Fruit fly (Drosophila melanogaster) whole organism, embryonic: ENCODE data around the gene CG11550.

ENCODE experiments used
- Abd-B ChIP-seq: fragments of 200-800 bp; sonication (Bioruptor generic); optimal IDR thresholded peaks from 2 replicates; lab custom pipeline; 2018; ENCODE audit warnings: missing biosample characterization, mild to moderate bottlenecking, missing genetic modification characterization, moderate library complexity
- Bgb ChIP-seq: fragments of 200-800 bp; sonication (Bioruptor generic); IDR thresholded peaks from 2 replicates; pipeline ENCODE4 v1.3.6; 2022; ENCODE audit warnings: missing biosample characterization, missing genetic modification characterization; ENCODE audit not compliant: partially characterized antibody
- CG12219 ChIP-seq: fragments of 200-800 bp; sonication (Bioruptor generic); optimal IDR thresholded peaks from 3 replicates; lab custom pipeline; 2018; ENCODE audit warnings: missing biosample characterization, mild to moderate bottlenecking, missing genetic modification characterization
- CG14710 ChIP-seq: fragments of 200-800 bp; sonication (Bioruptor generic); optimal IDR thresholded peaks from 3 replicates; lab custom pipeline; 2019; ENCODE audit warnings: missing biosample characterization, mild to moderate bottlenecking, missing genetic modification characterization, moderate library complexity
- CG16813 ChIP-seq: fragments of 200-800 bp; sonication (Bioruptor generic); IDR thresholded peaks from 3 replicates; pipeline ENCODE4 v1.3.6; 2022; ENCODE audit warnings: missing biosample characterization, missing genetic modification characterization; ENCODE audit not compliant: partially characterized antibody
- CG18262 ChIP-seq: fragments of 200-800 bp; optimal IDR thresholded peaks from 3 replicates; lab custom pipeline; 2019; ENCODE audit warnings: missing biosample characterization, mild to moderate bottlenecking, missing genetic modification characterization, moderate library complexity
- CG30403 ChIP-seq: fragments of 200-800 bp; sonication (Bioruptor generic); optimal IDR thresholded peaks from 3 replicates; lab custom pipeline; 2016; ENCODE audit warnings: missing biosample characterization, missing genetic modification characterization
- CG3281 ChIP-seq: fragments of 200-800 bp; sonication (Bioruptor generic); optimal IDR thresholded peaks from 3 replicates; lab custom pipeline; 2017; ENCODE audit warnings: missing biosample characterization, mild to moderate bottlenecking, missing genetic modification characterization
- CG4424 ChIP-seq: fragments of 200-800 bp; sonication (Bioruptor generic); optimal IDR thresholded peaks from 3 replicates; lab custom pipeline; 2016; ENCODE audit warnings: missing biosample characterization, missing genetic modification characterization
- CG4820 ChIP-seq: fragments of 200-800 bp; sonication (Bioruptor generic); optimal IDR thresholded peaks from 3 replicates; lab custom pipeline; 2016; ENCODE audit warnings: missing biosample characterization, missing genetic modification characterization
- CG6689 ChIP-seq: fragments of 200-800 bp; sonication (Bioruptor generic); IDR thresholded peaks from 2 replicates; pipeline ENCODE4 v1.3.6; 2022; ENCODE audit warnings: missing biosample characterization, missing genetic modification characterization
- CG6765 ChIP-seq: fragments of 200-800 bp; sonication (Bioruptor generic); optimal IDR thresholded peaks from 3 replicates; lab custom pipeline; 2017; ENCODE audit warnings: missing biosample characterization, mild to moderate bottlenecking, missing genetic modification characterization
- CG6854 ChIP-seq: fragments of 200-800 bp; sonication (Bioruptor generic); optimal IDR thresholded peaks from 3 replicates; lab custom pipeline; 2017; ENCODE audit warnings: missing biosample characterization, mild to moderate bottlenecking, missing genetic modification characterization
- CG7556 ChIP-seq: fragments of 200-800 bp; sonication (Bioruptor generic); optimal IDR thresholded peaks from 2 replicates; lab custom pipeline; 2017; ENCODE audit warnings: missing biosample characterization, mild to moderate bottlenecking, missing genetic modification characterization
- CG9215 ChIP-seq: fragments of 200-800 bp; sonication (Bioruptor generic); IDR thresholded peaks from 2 replicates; pipeline ENCODE4 v1.3.6; 2022; ENCODE audit warnings: missing biosample characterization, missing genetic modification characterization
- Chrac-16 ChIP-seq: fragments of 200-800 bp; sonication (Bioruptor generic); optimal IDR thresholded peaks from 3 replicates; lab custom pipeline; 2016; ENCODE audit warnings: missing biosample characterization, missing genetic modification characterization
- CoRest ChIP-seq: fragments of 200-800 bp; sonication (Bioruptor generic); optimal IDR thresholded peaks from 3 replicates; lab custom pipeline; 2018; ENCODE audit warnings: missing biosample characterization, mild to moderate bottlenecking, missing genetic modification characterization, moderate library complexity
- CrebB ChIP-seq: fragments of 200-800 bp; sonication (Bioruptor generic); optimal IDR thresholded peaks from 3 replicates; lab custom pipeline; 2018; ENCODE audit warnings: missing biosample characterization, mild to moderate bottlenecking, missing genetic modification characterization
- D19A ChIP-seq: fragments of 200-800 bp; optimal IDR thresholded peaks from 3 replicates; lab custom pipeline; 2019; ENCODE audit warnings: missing biosample characterization, mild to moderate bottlenecking, missing genetic modification characterization, moderate library complexity
- Drgx ChIP-seq: fragments of 200-800 bp; sonication (Bioruptor generic); IDR thresholded peaks from 2 replicates; pipeline ENCODE4 v1.3.6; 2022; ENCODE audit warnings: missing biosample characterization, missing genetic modification characterization
- Eip74EF ChIP-seq, 2 experiments: fragments of 200-800 bp in 1 of 2; fragments of >200 bp in 1 of 2; sonication (Bioruptor generic) in 1 of 2; optimal IDR thresholded peaks; 2 replicates each; lab custom pipeline; 2017 to 2019; ENCODE audit warnings: missing biosample characterization in 2 of 2, missing genetic modification characterization in 2 of 2, mild to moderate bottlenecking in 1 of 2, moderate library complexity in 1 of 2
- Ets65A ChIP-seq: fragments of 200-800 bp; sonication (Bioruptor generic); peaks from one replicate; lab custom pipeline; 2016; ENCODE audit warnings: missing biosample characterization, missing genetic modification characterization
- Jarid2 ChIP-seq: fragments of 200-800 bp; sonication (Bioruptor generic); optimal IDR thresholded peaks from 3 replicates; lab custom pipeline; 2017; ENCODE audit warnings: mild to moderate bottlenecking, missing biosample characterization, missing genetic modification reagents, missing genetic modification characterization
- Mes4 ChIP-seq: fragments of 200-800 bp; sonication (Bioruptor generic); optimal IDR thresholded peaks from 2 replicates; lab custom pipeline; 2016; ENCODE audit warnings: missing biosample characterization, missing genetic modification characterization
- Mrtf ChIP-seq: fragments of 200-800 bp; sonication (Bioruptor generic); IDR thresholded peaks from 3 replicates; pipeline ENCODE4 v1.3.6; 2022; ENCODE audit warnings: missing biosample characterization, missing genetic modification characterization
- NfI ChIP-seq: fragments of 200-800 bp; sonication (Bioruptor generic); optimal IDR thresholded peaks from 3 replicates; lab custom pipeline; 2018; ENCODE audit warnings: missing biosample characterization, mild to moderate bottlenecking, missing genetic modification characterization, moderate library complexity
- Xbp1 ChIP-seq: fragments of 200-800 bp; sonication (Bioruptor generic); optimal IDR thresholded peaks from 3 replicates; lab custom pipeline; 2016; ENCODE audit warnings: missing biosample characterization, mild to moderate bottlenecking, missing genetic modification characterization
- YL-1 ChIP-seq: fragments of 200-800 bp; sonication (Bioruptor generic); optimal IDR thresholded peaks from 3 replicates; lab custom pipeline; 2017; ENCODE audit warnings: missing biosample characterization, mild to moderate bottlenecking, missing genetic modification characterization
- caup ChIP-seq: fragments of 200-800 bp; sonication (Bioruptor generic); optimal IDR thresholded peaks from 3 replicates; lab custom pipeline; 2017; ENCODE audit warnings: missing biosample characterization, mild to moderate bottlenecking, missing genetic modification characterization, moderate library complexity; ENCODE audit not compliant: severe bottlenecking
- chinmo ChIP-seq: fragments of 200-800 bp; sonication (Bioruptor generic); IDR thresholded peaks from 4 replicates; pipeline ENCODE4 v1.3.6; 2022; ENCODE audit warnings: missing biosample characterization, missing genetic modification characterization; ENCODE audit not compliant: partially characterized antibody
- ci ChIP-seq: fragments of 200-800 bp; sonication (Bioruptor generic); IDR thresholded peaks from 3 replicates; pipeline ENCODE4 v1.3.6; 2022; ENCODE audit warnings: missing biosample characterization, missing genetic modification characterization
- dan ChIP-seq: fragments of 200-800 bp; sonication (Bioruptor generic); IDR thresholded peaks from 2 replicates; pipeline ENCODE4 v1.3.6; 2022; ENCODE audit warnings: missing biosample characterization, missing genetic modification characterization
- dmrt11E ChIP-seq: fragments of 200-800 bp; sonication (Bioruptor generic); optimal IDR thresholded peaks from 3 replicates; lab custom pipeline; 2018; ENCODE audit warnings: missing biosample characterization, mild to moderate bottlenecking, missing genetic modification characterization, moderate library complexity
- esg ChIP-seq: fragments of 200-800 bp; sonication (Bioruptor generic); conservative IDR thresholded peaks from 2 replicates; pipeline ENCODE4 v1.3.6; 2022; ENCODE audit warnings: missing biosample characterization, missing genetic modification characterization
- ham ChIP-seq: fragments of 200-800 bp; sonication (Bioruptor generic); IDR thresholded peaks from 2 replicates; pipeline ENCODE4 v1.3.6; 2022; ENCODE audit warnings: missing biosample characterization, missing genetic modification characterization
- jing ChIP-seq: fragments of 200-800 bp; sonication (Bioruptor generic); optimal IDR thresholded peaks from 2 replicates; lab custom pipeline; 2018; ENCODE audit warnings: missing biosample characterization, mild to moderate bottlenecking, missing genetic modification characterization
- lilli ChIP-seq: fragments of 200-800 bp; sonication (Bioruptor generic); optimal IDR thresholded peaks from 3 replicates; lab custom pipeline; 2016; ENCODE audit warnings: missing biosample characterization, missing genetic modification characterization
- mam ChIP-seq: fragments of 200-800 bp; sonication (Bioruptor generic); optimal IDR thresholded peaks from 3 replicates; lab custom pipeline; 2016; ENCODE audit warnings: missing biosample characterization, missing genetic modification characterization
- nom ChIP-seq: fragments of 200-800 bp; sonication (Bioruptor generic); optimal IDR thresholded peaks from 2 replicates; lab custom pipeline; 2017; ENCODE audit warnings: missing biosample characterization, missing genetic modification characterization, mild to moderate bottlenecking, moderate library complexity, missing genetic modification reagents
- p53 ChIP-seq: fragments of 200-800 bp; sonication (Bioruptor generic); optimal IDR thresholded peaks from 2 replicates; lab custom pipeline; 2016; ENCODE audit warnings: missing biosample characterization, missing genetic modification characterization
- pum ChIP-seq: fragments of 200-800 bp; sonication (Bioruptor generic); optimal IDR thresholded peaks from 2 replicates; lab custom pipeline; 2016; ENCODE audit warnings: missing biosample characterization, missing genetic modification characterization
- sd ChIP-seq: fragments of 200-800 bp; sonication (Bioruptor generic); optimal IDR thresholded peaks from 3 replicates; lab custom pipeline; 2018; ENCODE audit warnings: missing biosample characterization, mild to moderate bottlenecking, missing genetic modification characterization, moderate library complexity
- slbo ChIP-seq: fragments of 200-800 bp; sonication (Bioruptor generic); IDR thresholded peaks from 2 replicates; pipeline ENCODE4 v1.3.6; 2022; ENCODE audit warnings: missing biosample characterization, missing genetic modification characterization
- ssp ChIP-seq: fragments of 200-800 bp; sonication (Bioruptor generic); IDR thresholded peaks from 2 replicates; pipeline ENCODE4 v1.3.6; 2022; ENCODE audit warnings: missing biosample characterization, missing genetic modification characterization
- tap ChIP-seq: fragments of 200-800 bp; optimal IDR thresholded peaks from 3 replicates; lab custom pipeline; 2019; ENCODE audit warnings: missing biosample characterization, mild to moderate bottlenecking, missing genetic modification characterization, moderate library complexity
- twi ChIP-seq: fragments of 200-800 bp; optimal IDR thresholded peaks from 2 replicates; lab custom pipeline; 2019; ENCODE audit warnings: missing biosample characterization, mild to moderate bottlenecking, missing genetic modification characterization, moderate library complexity
- tx ChIP-seq: fragments of 200-800 bp; sonication (Bioruptor generic); optimal IDR thresholded peaks from 2 replicates; lab custom pipeline; 2016; ENCODE audit warnings: missing biosample characterization, missing genetic modification characterization
- vnd ChIP-seq: fragments of 200-800 bp; sonication (Bioruptor generic); IDR thresholded peaks from 3 replicates; pipeline ENCODE4 v1.3.6; 2022; ENCODE audit warnings: missing biosample characterization, missing genetic modification characterization; ENCODE audit not compliant: partially characterized antibody
- zfh1 ChIP-seq: fragments of 200-800 bp; sonication (Bioruptor generic); IDR thresholded peaks from 3 replicates; pipeline ENCODE4 v1.3.6; 2022; ENCODE audit warnings: missing biosample characterization, missing genetic modification characterization

The CG11550 gene

DNA sequence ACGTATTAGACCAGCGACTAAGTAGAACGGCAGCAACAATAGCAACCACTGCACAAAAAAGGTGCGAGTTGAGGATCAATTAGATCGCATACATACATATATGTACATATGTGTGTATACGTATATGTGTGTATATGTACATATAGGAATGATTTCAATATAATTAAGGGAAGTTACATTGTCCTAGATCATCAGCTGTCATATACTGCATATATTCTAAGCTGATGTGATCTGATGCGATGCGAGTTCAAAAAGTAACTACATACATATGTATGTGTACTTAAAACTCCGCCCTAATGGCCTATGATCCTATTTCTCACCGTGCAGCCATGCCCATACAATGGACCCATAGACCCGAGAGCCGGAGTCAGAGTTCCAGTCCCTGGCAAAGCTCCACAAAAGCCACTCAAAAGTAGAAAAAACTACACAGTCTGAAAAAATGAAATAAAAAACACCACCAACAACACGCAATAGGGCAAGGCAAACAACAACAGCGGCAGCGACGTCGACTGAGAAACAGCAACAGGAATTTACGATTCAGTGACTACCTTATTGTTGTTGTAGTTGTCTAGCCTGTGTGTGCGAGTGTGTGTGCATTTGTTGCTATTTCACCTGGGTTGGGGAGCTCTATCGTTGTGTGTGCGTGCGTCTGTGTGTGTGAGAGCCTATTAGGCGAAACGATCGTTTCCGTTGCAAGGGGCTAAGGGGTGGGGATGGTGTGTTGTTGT lies 43.7 kb upstream of the CG11550 start (continued):
- TF ChIP-seq CG9215 (GFP tag; lab: Robert Waterston, UW) (peak; percentile 41; the same call in 1 of the 2 replicates), slbo (GFP tag; lab: Robert Waterston, UW) (0 out of 2 replicates have a peak, but pooled peaks have one; percentile 9), ci (GFP tag; lab: Robert Waterston, UW) (0 out of 3 replicates have a peak, but pooled peaks have one; percentile 13), CG6689 (GFP tag; lab: Robert Waterston, UW) (peak; percentile 51), esg (no peak), tap (tag; lab: Kevin White, UChicago) (peak; percentile 23), NfI (GFP tag; lab: Kevin White, UChicago) (no peak), dmrt11E (peak; percentile 24), sd (tag; lab: Kevin White, UChicago) (peak; percentile 78), CoRest (peak; percentile 11), jing (peak; percentile 4), Mrtf (GFP tag; lab: Robert Waterston, UW) (no peak), vnd (no peak), Chrac-16 (GFP tag; lab: Kevin White, UChicago) (no peak), zfh1 (GFP tag; lab: Robert Waterston, UW) (no peak), p53 (no peak), CG3281 (GFP tag; lab: Kevin White, UChicago) (peak; percentile 25), pum (GFP tag; lab: Kevin White, UChicago) (no peak), mam (GFP tag; lab: Kevin White, UChicago) (no peak), CG4820 (peak; percentile 15), CG16813 (no peak), tx (GFP tag; lab: Kevin White, UChicago) (no peak), chinmo (peak; percentile 63; the same call in 1 of the 4 replicates), CG6765 (peak; percentile 27), Drgx (GFP tag; lab: Robert Waterston, UW) (peak; percentile 47; the same call in 1 of the 2 replicates), CG14710 (peak; percentile 31), YL-1 (GFP tag; lab: Kevin White, UChicago) (no peak), caup (no peak), CG12219 (GFP tag; lab: Kevin White, UChicago) (no peak), nom (GFP tag; lab: Kevin White, UChicago) (no peak), lilli (GFP tag; lab: Kevin White, UChicago) (peak; percentile 9), Bgb (GFP tag; lab: Robert Waterston, UW) (0 out of 2 replicates have a peak, but pooled peaks have one; percentile 38), Jarid2 (peak; percentile 6), dan (GFP tag; lab: Robert Waterston, UW) (no peak), Eip74EF (GFP tag; optimal IDR thresholded peaks at IDR 0.05; lab: Kevin White, UChicago) (no peak), Xbp1 (GFP tag; lab: Kevin White, UChicago) (peak; percentile 7), Abd-B (GFP tag; lab: Kevin White, UChicago) (no peak), CG4424 (GFP tag; lab: Kevin White, UChicago) (peak; percentile 8), CG7556 (GFP tag; lab: Kevin White, UChicago) (peak; percentile 38), CG18262 (tag; lab: Kevin White, UChicago) (peak; percentile 52), ssp (GFP tag; lab: Robert Waterston, UW) (no peak), CG30403 (GFP tag; lab: Kevin White, UChicago) (peak; percentile 45), ham (no peak), CrebB (tag; lab: Kevin White, UChicago) (no peak), D19A (peak; percentile 11), Mes4 (no peak), twi (tag; lab: Kevin White, UChicago) (no peak), CG6854 (GFP tag; lab: Kevin White, UChicago) (no peak), Ets65A (GFP tag; lab: Kevin White, UChicago) (no peak)
